Worm (Caenorhabditis elegans) whole organism, L1 larva: ENCODE data around the gene Y46B2A.4.
"Not testable (repeated sequence)": the region's sequence is repeated elsewhere in the genome, so short reads cannot be mapped to it uniquely, and the experiment has no call there.

Experiments
- ceh-82 ChIP-seq, 3 experiments: fragments of 150-350 bp in 1 of 3; sonication (generic microtip) in 2 of 3; optimal IDR thresholded peaks; 2 replicates each; lab custom pipeline; 2014 to 2017; ENCODE audit warnings: missing biosample characterization in 3 of 3, missing genetic modification characterization in 3 of 3
- unc-62 ChIP-seq: fragments of 150-350 bp; optimal IDR thresholded peaks from 2 replicates; lab custom pipeline; 2014; ENCODE audit warnings: missing biosample characterization, missing genetic modification reagents, missing genetic modification characterization

- TF ChIP-seq ceh-82 (tag; optimal IDR thresholded peaks at IDR 0.05; lab: Kevin White, UChicago); unc-62: not testable (repeated sequence)
Observed at ce11 chrII:850567-850966, 11.1 kb upstream of the Y46B2A.4 start, which contains the start of gene F28A10.5.
